Worm (Caenorhabditis elegans): ENCODE results near the gene ddx-35.

Gene ddx-35

DNA sequence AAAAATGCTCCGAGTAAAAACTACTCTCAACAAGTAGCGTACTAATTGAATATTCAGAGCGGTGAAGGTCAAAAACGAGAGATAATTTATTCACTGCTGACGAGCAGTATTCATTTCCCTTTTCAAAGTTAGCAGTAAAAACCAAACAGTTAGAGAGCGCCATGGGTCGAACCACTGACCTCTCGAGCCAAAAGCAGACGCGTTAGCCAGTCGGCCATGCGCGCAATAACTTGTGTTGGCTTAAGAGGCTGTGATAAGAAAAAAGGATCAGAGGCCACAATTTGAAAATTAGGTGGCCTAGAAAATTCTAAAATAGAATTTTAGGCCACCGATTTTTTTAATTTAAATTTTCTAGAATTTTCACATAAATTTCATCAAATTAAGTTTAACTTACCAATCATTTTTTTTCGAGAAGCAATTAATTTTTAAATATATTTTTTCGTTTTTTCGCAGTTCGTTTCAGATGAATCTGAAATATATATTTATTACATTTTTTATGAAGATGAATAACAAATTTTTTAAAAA lies 46.5 kb upstream of the ddx-35 start, which contains the start of gene sms-3 (continued):
- TF ChIP-seq rpc-1 (optimal IDR thresholded peaks at IDR 0.05) (peak; percentile 77), rpc-1 (tag; optimal IDR thresholded peaks at IDR 0.05) (peak; percentile 91), tbx-9 (tag; optimal IDR thresholded peaks at IDR 0.05; ENCODE audit: borderline replicate concordance) (no peak), ztf-22 (GFP tag; optimal IDR thresholded peaks at IDR 0.05) (no peak), ceh-79 (tag; optimal IDR thresholded peaks at IDR 0.05) (no peak), athp-1 (tag; optimal IDR thresholded peaks at IDR 0.05) (peak; percentile 83), hsf-1 (GFP tag; IDR thresholded peaks at IDR 0.05) (peak; percentile 30; the same call in 1 of the 2 replicates), tbp1 (GFP tag; optimal IDR thresholded peaks at IDR 0.05) (peak; percentile 97), mcd-1 (GFP tag; IDR thresholded peaks at IDR 0.05) (peak; percentile 42; the same call in 1 of the 2 replicates), K11D2.4 (GFP tag; IDR thresholded peaks at IDR 0.05) (no peak), ceh-27 (GFP tag; optimal IDR thresholded peaks at IDR 0.05) (peak; percentile 0), F49E8.2 (tag; optimal IDR thresholded peaks at IDR 0.05; ENCODE audit: insufficient read depth) (peak; percentile 41), F39B2.1 (GFP tag; IDR thresholded peaks at IDR 0.05) (no peak), mel-28 (tag; optimal IDR thresholded peaks at IDR 0.05; ENCODE audit: borderline replicate concordance) (no peak), F33H1.4 (GFP tag; IDR thresholded peaks at IDR 0.05) (no peak), madf-10 (tag; optimal IDR thresholded peaks at IDR 0.05) (peak; percentile 44), zfh-2 (GFP tag; conservative IDR thresholded peaks at IDR 0.05) (no peak), unc-130 (GFP tag; optimal IDR thresholded peaks at IDR 0.05) (peak; percentile 66), egl-44 (GFP tag; IDR thresholded peaks at IDR 0.05) (peak; percentile 67; the same call in 1 of the 2 replicates), fkh-3 (tag; optimal IDR thresholded peaks at IDR 0.05) (peak; percentile 30), hlh-12 (tag; optimal IDR thresholded peaks at IDR 0.05) (peak; percentile 63), snpc-3.4 (tag; optimal IDR thresholded peaks at IDR 0.05) (peak; percentile 68), snpc-1.3 (tag; optimal IDR thresholded peaks at IDR 0.05; ENCODE audit: insufficient read depth) (peak; percentile 64), let-526 (GFP tag; IDR thresholded peaks at IDR 0.05) (no peak), F23B12.7 (tag; optimal IDR thresholded peaks at IDR 0.05; ENCODE audit: insufficient read depth) (peak; percentile 32), nhr-120 (GFP tag; IDR thresholded peaks at IDR 0.05) (no peak), sea-2 (GFP tag; IDR thresholded peaks at IDR 0.05) (no peak), sdz-38 (tag; optimal IDR thresholded peaks at IDR 0.05) (no peak), ztf-6 (GFP tag; IDR thresholded peaks at IDR 0.05) (no peak), egl-18 (GFP tag; IDR thresholded peaks at IDR 0.05) (no peak), hlh-26 (GFP tag; conservative IDR thresholded peaks at IDR 0.05) (no peak), C06A6.2 (GFP tag; conservative IDR thresholded peaks at IDR 0.05) (no peak), nhr-90 (tag; optimal IDR thresholded peaks at IDR 0.05) (peak; percentile 80), mes-4 (tag; optimal IDR thresholded peaks at IDR 0.05) (peak; percentile 57), ceh-58 (GFP tag; IDR thresholded peaks at IDR 0.05) (0 out of 2 replicates have a peak, but pooled peaks have one; percentile 64), ets-4 (GFP tag; optimal IDR thresholded peaks at IDR 0.05) (no peak), mxl-1 (tag; optimal IDR thresholded peaks at IDR 0.05) (peak; percentile 59), F52B5.7 (tag; optimal IDR thresholded peaks at IDR 0.05) (peak; percentile 61), Y53F4B.3 (GFP tag; IDR thresholded peaks at IDR 0.05) (no peak), gei-17 (GFP tag; optimal IDR thresholded peaks at IDR 0.05) (no peak), F37B4.10 (GFP tag; IDR thresholded peaks at IDR 0.05) (no peak), sptf-2 (GFP tag; optimal IDR thresholded peaks at IDR 0.05) (no peak), hmg-20 (GFP tag; IDR thresholded peaks at IDR 0.05) (no peak), xnd-1 (tag; optimal IDR thresholded peaks at IDR 0.05) (no peak), ztf-28 (GFP tag; IDR thresholded peaks at IDR 0.05) (no peak), lin-40 (tag; optimal IDR thresholded peaks at IDR 0.05) (no peak), T07F8.4 (tag; optimal IDR thresholded peaks at IDR 0.05) (peak; percentile 29), ceh-91 (GFP tag; IDR thresholded peaks at IDR 0.05) (peak; percentile 31; the same call in 1 of the 2 replicates), nhr-27 (tag; optimal IDR thresholded peaks at IDR 0.05) (no peak)
